Fruit fly (Drosophila melanogaster) whole organism, wandering third instar larva: ENCODE measurements around the gene Mayo.

Experiments used
- Abd-B ChIP-seq: fragments of >200 bp; optimal IDR thresholded peaks from 2 replicates; lab custom pipeline; 2017; ENCODE audit warnings: missing biosample characterization, missing genetic modification characterization
- Jra ChIP-seq: sonication (Bioruptor generic); optimal IDR thresholded peaks from 2 replicates; lab custom pipeline; 2016; ENCODE audit warnings: missing biosample characterization, missing genetic modification characterization
- Myc ChIP-seq: fragments of >200 bp; optimal IDR thresholded peaks from 2 replicates; lab custom pipeline; 2017
- dsf ChIP-seq: sonication (Bioruptor generic); optimal IDR thresholded peaks from 2 replicates; lab custom pipeline; 2016; ENCODE audit warnings: missing biosample characterization, missing genetic modification characterization, borderline replicate concordance
- lola ChIP-seq: fragments of >200 bp; optimal IDR thresholded peaks from 2 replicates; lab custom pipeline; 2017; ENCODE audit warnings: missing biosample characterization, missing genetic modification characterization
- pan ChIP-seq: fragments of >200 bp; optimal IDR thresholded peaks from 2 replicates; lab custom pipeline; 2017

DNA sequence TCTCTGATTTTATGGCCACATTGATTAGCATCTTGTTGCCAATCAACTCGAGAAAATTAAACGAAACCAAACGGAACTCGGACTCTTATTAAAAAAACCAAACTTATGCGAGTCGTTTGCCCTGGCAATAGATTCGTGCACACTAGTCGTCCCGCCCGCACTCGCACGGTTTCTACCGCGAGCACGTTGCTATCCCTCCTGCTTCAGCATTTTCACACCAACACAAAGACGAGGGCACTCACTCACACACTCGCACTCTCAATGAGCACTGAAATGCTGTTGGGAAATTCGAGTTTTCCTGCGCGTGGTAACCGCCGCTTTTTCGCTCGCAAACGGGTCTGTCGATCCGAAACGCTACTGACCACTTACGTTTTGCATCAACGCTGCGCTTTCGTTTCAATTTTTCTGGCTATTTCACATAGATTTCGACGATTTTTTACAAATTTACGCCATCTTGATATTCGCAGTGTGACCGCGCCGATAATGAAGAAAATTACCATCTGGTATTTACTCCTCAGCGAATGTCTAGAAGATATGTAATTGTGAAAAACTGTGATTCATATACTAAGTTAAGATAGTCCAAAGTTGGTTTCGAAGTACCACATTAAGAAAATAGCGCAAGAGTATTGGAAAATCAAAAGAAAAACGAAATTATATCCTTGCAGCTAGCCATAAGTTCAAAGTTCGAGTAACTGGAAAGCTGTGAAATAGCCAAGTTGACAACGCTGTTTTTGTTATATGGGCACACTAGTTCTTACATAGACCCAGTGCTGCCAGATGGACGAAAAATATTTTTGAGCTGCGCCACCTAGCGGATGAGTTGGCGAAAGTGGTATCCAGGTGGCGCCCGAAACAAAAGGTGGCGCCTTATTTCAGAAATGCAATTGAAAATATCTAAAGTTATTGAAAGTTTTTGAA is 48.0 kb downstream of the Mayo start, which contains the start of gene dco:
- TF ChIP-seq dsf (GFP tag; lab: Kevin White, UChicago) (no peak), pan (lab: Kevin White, UChicago) (no peak), lola (GFP tag; lab: Kevin White, UChicago) (no peak), Jra (peak; percentile 20), Abd-B (GFP tag; lab: Kevin White, UChicago) (no peak), Myc (lab: Kevin White, UChicago) (peak; percentile 93)
